Fruit fly (Drosophila melanogaster): ENCODE data around the gene CG31415.

DNA sequence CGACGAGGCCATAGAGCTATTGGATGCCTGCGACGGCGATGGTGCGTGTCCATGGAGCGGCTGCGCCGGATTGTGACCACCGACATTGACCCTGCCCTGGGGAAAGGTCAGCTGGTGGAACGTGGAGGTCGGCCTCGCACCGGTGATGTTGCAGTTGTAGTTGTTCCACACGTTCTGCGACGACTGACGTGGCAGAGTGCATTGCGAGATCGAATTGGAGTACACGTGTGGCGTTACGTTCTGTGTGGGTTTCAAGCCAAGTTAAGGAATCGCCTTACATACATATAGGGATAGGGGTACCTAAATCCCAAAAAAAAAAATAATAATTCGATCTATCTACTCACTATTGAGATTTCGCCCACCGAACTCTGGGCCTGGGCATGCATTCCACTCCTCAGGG is 8.2 kb upstream of the CG31415 start:
- no peak for TF ChIP-seq Nf-YA (GFP tag; IDR thresholded peaks at IDR 0.05)
- no peak for TF ChIP-seq gro (GFP tag; optimal IDR thresholded peaks at IDR 0.05)
- TF ChIP-seq CG17359 (tag; optimal IDR thresholded peaks at IDR 0.05): no peak
- TF ChIP-seq HmgZ (tag; optimal IDR thresholded peaks at IDR 0.05): no peak
- no peak for TF ChIP-seq ase (GFP tag; IDR thresholded peaks at IDR 0.05)
- TF ChIP-seq CG13624 (GFP tag; optimal IDR thresholded peaks at IDR 0.05): no peak
- no peak for TF ChIP-seq CG7928 (GFP tag; optimal IDR thresholded peaks at IDR 0.05)
- TF ChIP-seq Max (GFP tag; optimal IDR thresholded peaks at IDR 0.05): no peak
- no peak for TF ChIP-seq CG13287 (GFP tag; IDR thresholded peaks at IDR 0.05; ENCODE audit: partially characterized antibody)
- no peak for TF ChIP-seq caup (GFP tag; optimal IDR thresholded peaks at IDR 0.05; ENCODE audit: severe bottlenecking)
- TF ChIP-seq unc-4 (GFP tag; IDR thresholded peaks at IDR 0.05; ENCODE audit: partially characterized antibody): no peak
- TF ChIP-seq ATbp (GFP tag; optimal IDR thresholded peaks at IDR 0.05): no peak
- TF ChIP-seq CG1529 (GFP tag; optimal IDR thresholded peaks at IDR 0.05): no peak
- TF ChIP-seq CG10209 (GFP tag; optimal IDR thresholded peaks at IDR 0.05): no peak
